Worm (Caenorhabditis elegans): ENCODE results near the gene skpo-2.

Gene skpo-2

ce11 chrII:3414383-3414910, 21.9 kb downstream of the skpo-2 start, which contains the start of the genes F18A12.7 and F18A12.2:
Gene F18A12.7, minus strand, starts transcription at chrII:3414483.
Gene F18A12.2, plus strand, starts transcription at chrII:3414860.
- TF ChIP-seq hlh-1 (tag; optimal IDR thresholded peaks at IDR 0.05): no peak
- TF ChIP-seq snpc-4 (tag; optimal IDR thresholded peaks at IDR 0.05): no peak
- no peak for TF ChIP-seq flh-1 (GFP tag; optimal IDR thresholded peaks at IDR 0.05)
- no peak for TF ChIP-seq ceh-83 (GFP tag; optimal IDR thresholded peaks at IDR 0.05)
- no peak for TF ChIP-seq ces-1 (GFP tag; optimal IDR thresholded peaks at IDR 0.05)
- TF ChIP-seq bed-3 (GFP tag; optimal IDR thresholded peaks at IDR 0.05): no peak
- TF ChIP-seq unc-120 (tag; optimal IDR thresholded peaks at IDR 0.05; ENCODE audit: poor library complexity, severe bottlenecking): no peak
- TF ChIP-seq M03D4.4 (tag; optimal IDR thresholded peaks at IDR 0.05): no peak
- TF ChIP-seq mls-2 (tag; optimal IDR thresholded peaks at IDR 0.05): no peak
- no peak for TF ChIP-seq zip-8 (tag; optimal IDR thresholded peaks at IDR 0.05)

- TF ChIP-seq snpc-4 (tag; optimal IDR thresholded peaks at IDR 0.05) (no peak), elt-3 (tag; optimal IDR thresholded peaks at IDR 0.05) (no peak), ceh-83 (GFP tag; optimal IDR thresholded peaks at IDR 0.05) (no peak), elt-1 (tag; optimal IDR thresholded peaks at IDR 0.05; ENCODE audit: borderline replicate concordance, insufficient read depth) (no peak), ham-2 (GFP tag; optimal IDR thresholded peaks at IDR 0.05) (no peak), nhr-12 (tag; optimal IDR thresholded peaks at IDR 0.05) (no peak)
Observed at ce11 chrII:3403535-3403934, 32.8 kb downstream of the skpo-2 start, which contains the start of gene nep-8. Gene nep-8, plus strand, starts transcription at chrII:3403835.

- TF ChIP-seq mab-5 (tag; optimal IDR thresholded peaks at IDR 0.05) (no peak), nhr-2 (tag; optimal IDR thresholded peaks at IDR 0.05) (no peak), M03D4.4 (tag; optimal IDR thresholded peaks at IDR 0.05) (no peak), elt-1 (tag; optimal IDR thresholded peaks at IDR 0.05; ENCODE audit: borderline replicate concordance, insufficient read depth) (no peak), ceh-83 (GFP tag; optimal IDR thresholded peaks at IDR 0.05) (no peak), mep-1 (tag; optimal IDR thresholded peaks at IDR 0.05) (no peak), elt-3 (tag; optimal IDR thresholded peaks at IDR 0.05) (no peak), ham-2 (GFP tag; optimal IDR thresholded peaks at IDR 0.05) (no peak), lin-32 (GFP tag; optimal IDR thresholded peaks at IDR 0.05) (no peak), bed-3 (GFP tag; optimal IDR thresholded peaks at IDR 0.05) (no peak), sem-2 (GFP tag; optimal IDR thresholded peaks at IDR 0.05) (no peak), cnd-1 (tag; optimal IDR thresholded peaks at IDR 0.05) (no peak), nhr-237 (tag; optimal IDR thresholded peaks at IDR 0.05) (no peak), zip-8 (tag; optimal IDR thresholded peaks at IDR 0.05) (no peak), nhr-28 (tag; optimal IDR thresholded peaks at IDR 0.05) (no peak), lsy-2 (tag; optimal IDR thresholded peaks at IDR 0.05) (no peak), mls-2 (tag; optimal IDR thresholded peaks at IDR 0.05) (no peak), unc-62 (GFP tag; optimal IDR thresholded peaks at IDR 0.05) (no peak), snpc-4 (tag; optimal IDR thresholded peaks at IDR 0.05) (no peak)
Observed at ce11 chrII:3402854-3403253, 33.5 kb downstream of the skpo-2 start, which contains the start of gene nep-10. Gene nep-10, minus strand, starts transcription at chrII:3402954.

ce11 chrII:3399212-3399611, 37.1 kb downstream of the skpo-2 start, which contains the start of gene nep-9:
Gene nep-9, minus strand, starts transcription at chrII:3399312.
- TF ChIP-seq lsy-2 (tag; optimal IDR thresholded peaks at IDR 0.05) (no peak), elt-3 (tag; optimal IDR thresholded peaks at IDR 0.05) (no peak), nhr-12 (tag; optimal IDR thresholded peaks at IDR 0.05) (no peak), ceh-83 (GFP tag; optimal IDR thresholded peaks at IDR 0.05) (no peak), ces-1 (GFP tag; optimal IDR thresholded peaks at IDR 0.05) (no peak), nhr-237 (tag; optimal IDR thresholded peaks at IDR 0.05) (no peak), M03D4.4 (tag; optimal IDR thresholded peaks at IDR 0.05) (no peak), mep-1 (tag; optimal IDR thresholded peaks at IDR 0.05) (no peak), flh-1 (GFP tag; optimal IDR thresholded peaks at IDR 0.05) (no peak)

- no peak for TF ChIP-seq cnd-1 (tag; optimal IDR thresholded peaks at IDR 0.05)
- TF ChIP-seq unc-120 (tag; optimal IDR thresholded peaks at IDR 0.05; ENCODE audit: poor library complexity, severe bottlenecking): no peak
- TF ChIP-seq ceh-83 (GFP tag; optimal IDR thresholded peaks at IDR 0.05): no peak
- TF ChIP-seq lsy-2 (tag; optimal IDR thresholded peaks at IDR 0.05): no peak
- TF ChIP-seq ceh-43 (GFP tag; optimal IDR thresholded peaks at IDR 0.05): no peak
- TF ChIP-seq bed-3 (GFP tag; optimal IDR thresholded peaks at IDR 0.05): no peak
- no peak for TF ChIP-seq sem-2 (GFP tag; optimal IDR thresholded peaks at IDR 0.05)
- no peak for TF ChIP-seq hlh-1 (tag; optimal IDR thresholded peaks at IDR 0.05)
- TF ChIP-seq pha-4 (tag; optimal IDR thresholded peaks at IDR 0.05): no peak
- TF ChIP-seq flh-1 (GFP tag; optimal IDR thresholded peaks at IDR 0.05): no peak
- TF ChIP-seq tbx-8 (GFP tag; optimal IDR thresholded peaks at IDR 0.05): no peak
- TF ChIP-seq zip-8 (tag; optimal IDR thresholded peaks at IDR 0.05): no peak
- TF ChIP-seq ztf-11 (tag; optimal IDR thresholded peaks at IDR 0.05): no peak
- TF ChIP-seq lin-32 (GFP tag; optimal IDR thresholded peaks at IDR 0.05): no peak
- no peak for TF ChIP-seq blmp-1 (tag; optimal IDR thresholded peaks at IDR 0.05)
- no peak for TF ChIP-seq nhr-76 (tag; optimal IDR thresholded peaks at IDR 0.05)
- TF ChIP-seq ham-2 (GFP tag; optimal IDR thresholded peaks at IDR 0.05): no peak
- TF ChIP-seq nhr-237 (tag; optimal IDR thresholded peaks at IDR 0.05): no peak
- no peak for TF ChIP-seq snpc-4 (tag; optimal IDR thresholded peaks at IDR 0.05)
- no peak for TF ChIP-seq M03D4.4 (tag; optimal IDR thresholded peaks at IDR 0.05)
Observed at ce11 chrII:3395484-3395883, 40.8 kb downstream of the skpo-2 start, which contains the start of gene nep-20. Gene nep-20, minus strand, starts transcription at chrII:3395584.

All from whole organism, mixed stage, embryonic.